Fruit fly (Drosophila melanogaster) whole organism, embryonic: ENCODE measurements around the gene usp.
A peak's percentile ranks its signal among the peaks of the same experiment; 100 is the strongest.

Experiments
- ATbp ChIP-seq: fragments of 200-800 bp; sonication (Bioruptor generic); optimal IDR thresholded peaks from 2 replicates; lab custom pipeline; 2017; ENCODE audit warnings: missing biosample characterization, mild to moderate bottlenecking, missing genetic modification characterization, missing genetic modification reagents
- CG10147 ChIP-seq: fragments of 200-800 bp; sonication (Bioruptor generic); optimal IDR thresholded peaks from 2 replicates; lab custom pipeline; 2019; ENCODE audit warnings: missing biosample characterization, mild to moderate bottlenecking, missing genetic modification characterization, moderate library complexity
- CG11085 ChIP-seq: fragments of 200-800 bp; sonication (Bioruptor generic); IDR thresholded peaks from 2 replicates; pipeline ENCODE4 v1.3.6; 2022; ENCODE audit warnings: missing biosample characterization, missing genetic modification characterization
- CG11093 ChIP-seq: fragments of 200-800 bp; sonication (Bioruptor generic); IDR thresholded peaks from 3 replicates; pipeline ENCODE4 v1.3.6; 2022; ENCODE audit warnings: missing biosample characterization, missing genetic modification characterization
- CG11560 ChIP-seq: fragments of 200-800 bp; sonication (Bioruptor generic); IDR thresholded peaks from 3 replicates; pipeline ENCODE4 v1.3.6; 2022; ENCODE audit warnings: missing biosample characterization, missing genetic modification characterization
- CG11696 ChIP-seq: fragments of 200-800 bp; sonication (Bioruptor generic); IDR thresholded peaks from 2 replicates; pipeline ENCODE4 v1.3.6; 2022; ENCODE audit warnings: missing biosample characterization, missing genetic modification characterization
- CG13287 ChIP-seq: fragments of 200-800 bp; sonication (Bioruptor generic); IDR thresholded peaks from 2 replicates; pipeline ENCODE4 v1.3.6; 2022; ENCODE audit warnings: missing biosample characterization, missing genetic modification characterization; ENCODE audit not compliant: partially characterized antibody
- CG13775 ChIP-seq: fragments of 200-800 bp; sonication (Bioruptor generic); optimal IDR thresholded peaks from 3 replicates; lab custom pipeline; 2017; ENCODE audit warnings: missing biosample characterization, mild to moderate bottlenecking, missing genetic modification characterization
- CG14667 ChIP-seq: fragments of 200-800 bp; sonication (Bioruptor generic); IDR thresholded peaks from 2 replicates; pipeline ENCODE4 v1.3.6; 2022; ENCODE audit warnings: missing biosample characterization, missing genetic modification characterization
- CG1529 ChIP-seq: fragments of 200-800 bp; sonication (Bioruptor generic); optimal IDR thresholded peaks from 3 replicates; lab custom pipeline; 2018; ENCODE audit warnings: missing biosample characterization, missing genetic modification characterization
- CG16815 ChIP-seq: fragments of 200-800 bp; sonication (Bioruptor generic); optimal IDR thresholded peaks from 3 replicates; lab custom pipeline; 2017; ENCODE audit warnings: missing biosample characterization, mild to moderate bottlenecking, missing genetic modification characterization
- CG17359 ChIP-seq: fragments of 200-800 bp; sonication (Bioruptor generic); optimal IDR thresholded peaks from 3 replicates; lab custom pipeline; 2018; ENCODE audit warnings: missing biosample characterization, mild to moderate bottlenecking, missing genetic modification characterization, moderate library complexity
- CG17361 ChIP-seq: fragments of 200-800 bp; sonication (Bioruptor generic); IDR thresholded peaks from 3 replicates; pipeline ENCODE4 v1.3.6; 2022; ENCODE audit warnings: missing biosample characterization, missing genetic modification characterization
- CG18476 ChIP-seq: fragments of 200-800 bp; sonication (Bioruptor generic); optimal IDR thresholded peaks from 2 replicates; lab custom pipeline; 2016; ENCODE audit warnings: missing biosample characterization, mild to moderate bottlenecking, missing genetic modification characterization
- CG2199 ChIP-seq: fragments of 200-800 bp; sonication (Bioruptor generic); IDR thresholded peaks from 3 replicates; pipeline ENCODE4 v1.3.6; 2022; ENCODE audit warnings: missing biosample characterization, missing genetic modification characterization
- CG30020 ChIP-seq: fragments of 200-800 bp; optimal IDR thresholded peaks from 2 replicates; lab custom pipeline; 2019; ENCODE audit warnings: missing biosample characterization, mild to moderate bottlenecking, missing genetic modification characterization, moderate library complexity
- CG3065 ChIP-seq: fragments of 200-800 bp; sonication (Bioruptor generic); optimal IDR thresholded peaks from 2 replicates; lab custom pipeline; 2016; ENCODE audit warnings: missing biosample characterization, missing genetic modification characterization
- CG31441 ChIP-seq: fragments of 200-800 bp; sonication (Bioruptor generic); IDR thresholded peaks from 2 replicates; pipeline ENCODE4 v1.3.6; 2022; ENCODE audit warnings: missing biosample characterization, missing genetic modification characterization
- CG3281 ChIP-seq: fragments of 200-800 bp; sonication (Bioruptor generic); optimal IDR thresholded peaks from 3 replicates; lab custom pipeline; 2017; ENCODE audit warnings: missing biosample characterization, mild to moderate bottlenecking, missing genetic modification characterization
- CG4730 ChIP-seq: fragments of 200-800 bp; sonication (Bioruptor generic); IDR thresholded peaks from 2 replicates; pipeline ENCODE4 v1.3.6; 2022; ENCODE audit warnings: missing biosample characterization, missing genetic modification characterization
- CG4820 ChIP-seq: fragments of 200-800 bp; sonication (Bioruptor generic); optimal IDR thresholded peaks from 3 replicates; lab custom pipeline; 2016; ENCODE audit warnings: missing biosample characterization, missing genetic modification characterization
- CHES-1-like ChIP-seq: fragments of 200-800 bp; sonication (Bioruptor generic); optimal IDR thresholded peaks from 2 replicates; lab custom pipeline; 2016; ENCODE audit warnings: missing biosample characterization, missing genetic modification characterization
- CrebB ChIP-seq: fragments of 200-800 bp; sonication (Bioruptor generic); optimal IDR thresholded peaks from 3 replicates; lab custom pipeline; 2018; ENCODE audit warnings: missing biosample characterization, mild to moderate bottlenecking, missing genetic modification characterization
- Dll ChIP-seq: fragments of 200-800 bp; sonication (Bioruptor generic); IDR thresholded peaks from 4 replicates; pipeline ENCODE4 v1.3.6; 2022; ENCODE audit warnings: missing biosample characterization, missing genetic modification characterization; ENCODE audit not compliant: partially characterized antibody
- Drgx ChIP-seq: fragments of 200-800 bp; sonication (Bioruptor generic); IDR thresholded peaks from 2 replicates; pipeline ENCODE4 v1.3.6; 2022; ENCODE audit warnings: missing biosample characterization, missing genetic modification characterization
- ERR ChIP-seq: fragments of 200-800 bp; sonication (Bioruptor generic); optimal IDR thresholded peaks from 2 replicates; lab custom pipeline; 2016; ENCODE audit warnings: missing biosample characterization, missing genetic modification characterization
- Fer3 ChIP-seq: fragments of 200-800 bp; sonication (Bioruptor generic); optimal IDR thresholded peaks from 2 replicates; lab custom pipeline; 2018; ENCODE audit warnings: missing biosample characterization, mild to moderate bottlenecking, missing genetic modification characterization, moderate library complexity
- HHEX ChIP-seq: fragments of 200-800 bp; sonication (Bioruptor generic); optimal IDR thresholded peaks from 3 replicates; lab custom pipeline; 2017; ENCODE audit warnings: missing biosample characterization, mild to moderate bottlenecking, missing genetic modification characterization, missing genetic modification reagents
- HmgZ ChIP-seq: fragments of 200-800 bp; sonication (Bioruptor generic); optimal IDR thresholded peaks from 2 replicates; lab custom pipeline; 2018; ENCODE audit warnings: missing biosample characterization, mild to moderate bottlenecking, missing genetic modification characterization
- Lpt ChIP-seq: fragments of >200 bp; optimal IDR thresholded peaks from 2 replicates; lab custom pipeline; 2018; ENCODE audit warnings: missing biosample characterization, missing genetic modification characterization
- Max ChIP-seq: fragments of 200-800 bp; sonication (Bioruptor generic); optimal IDR thresholded peaks from 2 replicates; lab custom pipeline; 2016; ENCODE audit warnings: missing biosample characterization, mild to moderate bottlenecking, missing genetic modification characterization
- Sry-δ ChIP-seq: fragments of 200-800 bp; sonication (Bioruptor generic); optimal IDR thresholded peaks from 2 replicates; lab custom pipeline; 2016; ENCODE audit warnings: missing biosample characterization, missing genetic modification characterization
- Stat92E ChIP-seq, 3 experiments: fragments of >200 bp in 2 of 3; fragments of 200-800 bp in 1 of 3; sonication (Bioruptor generic) in 1 of 3; optimal IDR thresholded peaks; 2 replicates each; lab custom pipeline; 2017 to 2019; ENCODE audit warnings: missing biosample characterization in 3 of 3, missing genetic modification characterization in 3 of 3, mild to moderate bottlenecking in 1 of 3, moderate library complexity in 1 of 3
- Xbp1 ChIP-seq: fragments of 200-800 bp; sonication (Bioruptor generic); optimal IDR thresholded peaks from 3 replicates; lab custom pipeline; 2016; ENCODE audit warnings: missing biosample characterization, mild to moderate bottlenecking, missing genetic modification characterization
- Xrp1 ChIP-seq: fragments of 200-800 bp; sonication (Bioruptor generic); IDR thresholded peaks from 2 replicates; pipeline ENCODE4 v1.3.6; 2022; ENCODE audit warnings: missing biosample characterization, missing genetic modification characterization
- YL-1 ChIP-seq: fragments of 200-800 bp; sonication (Bioruptor generic); optimal IDR thresholded peaks from 3 replicates; lab custom pipeline; 2017; ENCODE audit warnings: missing biosample characterization, mild to moderate bottlenecking, missing genetic modification characterization
- amos ChIP-seq: fragments of 200-800 bp; sonication (Bioruptor generic); IDR thresholded peaks from 2 replicates; pipeline ENCODE4 v1.3.6; 2022; ENCODE audit warnings: missing biosample characterization, missing genetic modification characterization; ENCODE audit not compliant: partially characterized antibody
- bowl ChIP-seq: fragments of 200-800 bp; sonication (Bioruptor generic); IDR thresholded peaks from 2 replicates; pipeline ENCODE4 v1.3.6; 2022; ENCODE audit warnings: missing biosample characterization, missing genetic modification characterization
- br ChIP-seq: fragments of >200 bp; optimal IDR thresholded peaks from 2 replicates; lab custom pipeline; 2017
- chinmo ChIP-seq: fragments of 200-800 bp; sonication (Bioruptor generic); IDR thresholded peaks from 4 replicates; pipeline ENCODE4 v1.3.6; 2022; ENCODE audit warnings: missing biosample characterization, missing genetic modification characterization; ENCODE audit not compliant: partially characterized antibody
- chn ChIP-seq: fragments of 200-800 bp; sonication (Bioruptor generic); optimal IDR thresholded peaks from 2 replicates; lab custom pipeline; 2016; ENCODE audit warnings: missing biosample characterization, missing genetic modification characterization
- croc ChIP-seq: fragments of 200-800 bp; sonication (Bioruptor generic); conservative IDR thresholded peaks from 3 replicates; pipeline ENCODE4 v1.3.6; 2022; ENCODE audit warnings: missing biosample characterization, missing genetic modification characterization
- da ChIP-seq: fragments of 200-800 bp; sonication (Bioruptor generic); optimal IDR thresholded peaks from 2 replicates; lab custom pipeline; 2016; ENCODE audit warnings: missing biosample characterization, missing genetic modification characterization
- grn ChIP-seq: fragments of 200-800 bp; sonication (Bioruptor generic); optimal IDR thresholded peaks from 3 replicates; lab custom pipeline; 2017; ENCODE audit warnings: missing biosample characterization, missing genetic modification characterization
- gro ChIP-seq: fragments of 200-800 bp; sonication (Bioruptor generic); optimal IDR thresholded peaks from 2 replicates; lab custom pipeline; 2016; ENCODE audit warnings: missing biosample characterization, missing genetic modification characterization
- nerfin-1 ChIP-seq: fragments of 200-800 bp; sonication (Bioruptor generic); optimal IDR thresholded peaks from 3 replicates; lab custom pipeline; 2019; ENCODE audit warnings: missing biosample characterization, mild to moderate bottlenecking, missing genetic modification characterization, moderate library complexity
- slbo ChIP-seq: fragments of 200-800 bp; sonication (Bioruptor generic); IDR thresholded peaks from 2 replicates; pipeline ENCODE4 v1.3.6; 2022; ENCODE audit warnings: missing biosample characterization, missing genetic modification characterization
- trh ChIP-seq: fragments of 200-800 bp; sonication (Bioruptor generic); optimal IDR thresholded peaks from 2 replicates; lab custom pipeline; 2016; ENCODE audit warnings: missing biosample characterization, missing genetic modification characterization
- ttk ChIP-seq: fragments of 200-800 bp; sonication (Bioruptor generic); IDR thresholded peaks from 2 replicates; pipeline ENCODE4 v2.1.2; 2022; ENCODE audit warnings: missing biosample characterization, missing genetic modification characterization
- tx ChIP-seq: fragments of 200-800 bp; sonication (Bioruptor generic); optimal IDR thresholded peaks from 2 replicates; lab custom pipeline; 2016; ENCODE audit warnings: missing biosample characterization, missing genetic modification characterization
- yki ChIP-seq: fragments of >200 bp; optimal IDR thresholded peaks from 3 replicates; lab custom pipeline; 2018
- z ChIP-seq: fragments of 200-800 bp; sonication (Bioruptor generic); IDR thresholded peaks from 3 replicates; pipeline ENCODE4 v1.3.6; 2022; ENCODE audit warnings: missing biosample characterization, missing genetic modification characterization

usp gene

DNA sequence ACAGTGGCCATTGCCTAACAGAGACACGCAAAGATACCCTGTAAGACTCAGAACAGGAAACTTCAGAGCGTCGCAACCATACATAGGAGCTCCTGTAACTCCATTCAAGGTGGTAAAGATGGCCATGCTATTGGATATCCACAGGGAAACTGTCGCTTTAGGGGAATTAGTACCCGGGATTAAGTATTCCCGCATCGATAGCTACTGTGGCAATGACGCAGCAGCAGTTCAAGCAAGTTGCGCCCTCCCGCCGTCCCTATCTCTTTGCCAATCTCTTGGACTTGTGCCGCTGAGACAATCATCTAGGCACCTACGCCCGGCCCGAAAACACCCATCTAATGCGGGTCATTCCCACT is 28.6 kb upstream of the usp start (continued):
- peak; percentile 62; the same call in 2 of the 3 replicates for TF ChIP-seq CG11093 (GFP tag; lab: Robert Waterston, UW)
- TF ChIP-seq Max, result no peak
- TF ChIP-seq CG16815 (GFP tag; lab: Kevin White, UChicago), result peak; percentile 16
- no peak for TF ChIP-seq YL-1 (GFP tag; lab: Kevin White, UChicago)
- TF ChIP-seq CHES-1-like (GFP tag; lab: Kevin White, UChicago), result peak; percentile 36
- no peak for TF ChIP-seq br (lab: Kevin White, UChicago)
- TF ChIP-seq CrebB (tag; lab: Kevin White, UChicago), result no peak
- TF ChIP-seq CG4730 (GFP tag; lab: Robert Waterston, UW), result peak; percentile 51
- peak; percentile 73 for TF ChIP-seq Xrp1 (GFP tag; lab: Robert Waterston, UW)
- TF ChIP-seq CG18476 (GFP tag; lab: Kevin White, UChicago), result no peak
- peak; percentile 41; the same call in 1 of the 2 replicates for TF ChIP-seq CG11085 (GFP tag; lab: Robert Waterston, UW)
- no peak for TF ChIP-seq z (GFP tag; lab: Robert Waterston, UW)
- TF ChIP-seq ttk (GFP tag; lab: Robert Waterston, UW), result peak; percentile 66
- no peak for TF ChIP-seq CG30020 (tag; lab: Kevin White, UChicago)
- TF ChIP-seq Fer3 (tag; lab: Kevin White, UChicago), result peak; percentile 58
- no peak for TF ChIP-seq yki (lab: Kevin White, UChicago)
- no peak for TF ChIP-seq Dll
- peak; percentile 76 for TF ChIP-seq CG3281 (GFP tag; lab: Kevin White, UChicago)
- TF ChIP-seq CG13287 (GFP tag; lab: Robert Waterston, UW), result 0 out of 2 replicates have a peak, but pooled peaks have one; percentile 3
- TF ChIP-seq trh, result no peak
- TF ChIP-seq Drgx (GFP tag; lab: Robert Waterston, UW), result peak; percentile 80
- TF ChIP-seq CG3065 (GFP tag; lab: Kevin White, UChicago), result no peak
- TF ChIP-seq nerfin-1 (tag; lab: Kevin White, UChicago), result peak; percentile 18
- TF ChIP-seq CG4820, result peak; percentile 37
- peak; percentile 46 for TF ChIP-seq ATbp (GFP tag; lab: Kevin White, UChicago)
- TF ChIP-seq CG14667 (GFP tag; lab: Robert Waterston, UW), result peak; percentile 31; the same call in 1 of the 2 replicates
- no peak for TF ChIP-seq Lpt (GFP tag; lab: Kevin White, UChicago)
- TF ChIP-seq amos (GFP tag; lab: Robert Waterston, UW), result no peak
- peak; percentile 50 for TF ChIP-seq CG17359 (tag; lab: Kevin White, UChicago)
- no peak for TF ChIP-seq da (GFP tag; lab: Kevin White, UChicago)
- TF ChIP-seq bowl (GFP tag; lab: Robert Waterston, UW), result no peak
- TF ChIP-seq gro (GFP tag; lab: Kevin White, UChicago), result no peak
- peak; percentile 76 for TF ChIP-seq slbo (GFP tag; lab: Robert Waterston, UW)
- peak; percentile 21 for TF ChIP-seq chn (GFP tag; lab: Kevin White, UChicago)
- TF ChIP-seq CG11560 (tag; lab: Robert Waterston, UW), result no peak
- peak; percentile 15 for TF ChIP-seq Xbp1 (GFP tag; lab: Kevin White, UChicago)
- peak; percentile 9 for TF ChIP-seq ERR (GFP tag; lab: Kevin White, UChicago)
- no peak for TF ChIP-seq Sry-δ
- peak; percentile 44; the same call in 1 of the 2 replicates for TF ChIP-seq CG31441
- no peak for TF ChIP-seq Stat92E (GFP tag; optimal IDR thresholded peaks at IDR 0.05; lab: Kevin White, UChicago)
- TF ChIP-seq HmgZ (tag; lab: Kevin White, UChicago), result peak; percentile 53
- TF ChIP-seq CG10147 (GFP tag; lab: Kevin White, UChicago), result peak; percentile 11
- TF ChIP-seq CG2199 (GFP tag; lab: Robert Waterston, UW), result peak; percentile 34; the same call in 1 of the 3 replicates
- peak; percentile 26 for TF ChIP-seq CG13775 (GFP tag; lab: Kevin White, UChicago)
- peak; percentile 55; the same call in 2 of the 3 replicates for TF ChIP-seq CG17361 (GFP tag; lab: Robert Waterston, UW)
- no peak for TF ChIP-seq croc (GFP tag; lab: Robert Waterston, UW)
- TF ChIP-seq chinmo, result no peak
- TF ChIP-seq grn (GFP tag; lab: Kevin White, UChicago), result peak; percentile 56
- peak; percentile 52 for TF ChIP-seq tx (GFP tag; lab: Kevin White, UChicago)
- TF ChIP-seq CG1529, result no peak
- peak; percentile 61 for TF ChIP-seq HHEX (GFP tag; lab: Kevin White, UChicago)
- peak; percentile 41; the same call in 1 of the 2 replicates for TF ChIP-seq CG11696 (GFP tag; lab: Robert Waterston, UW)
